Fruit fly (Drosophila melanogaster) whole organism, prepupa: ENCODE results near the gene CG33253.

ENCODE experiments used
- Blimp-1 ChIP-seq: fragments of 200-800 bp; sonication (Bioruptor generic); optimal IDR thresholded peaks from 3 replicates; lab custom pipeline; 2017; ENCODE audit warnings: missing biosample characterization, missing genetic modification characterization, mild to moderate bottlenecking, moderate library complexity, missing genetic modification reagents
- CG10631 ChIP-seq: fragments of 200-800 bp; sonication (Bioruptor generic); optimal IDR thresholded peaks from 2 replicates; lab custom pipeline; 2016; ENCODE audit warnings: missing biosample characterization, missing genetic modification characterization
- CG10669 ChIP-seq: fragments of 200-800 bp; sonication (Bioruptor generic); optimal IDR thresholded peaks from 3 replicates; lab custom pipeline; 2018; ENCODE audit warnings: missing biosample characterization, mild to moderate bottlenecking, missing genetic modification characterization, moderate library complexity
- CG11902 ChIP-seq: fragments of 200-800 bp; sonication (Bioruptor generic); optimal IDR thresholded peaks from 3 replicates; lab custom pipeline; 2016; ENCODE audit warnings: missing biosample characterization, missing genetic modification characterization
- CG15336 ChIP-seq: fragments of 200-800 bp; sonication (Bioruptor generic); IDR thresholded peaks from 2 replicates; pipeline ENCODE4 v1.3.6; 2022; ENCODE audit warnings: missing biosample characterization, missing genetic modification characterization
- CG1621 ChIP-seq: fragments of 200-800 bp; sonication (Bioruptor generic); optimal IDR thresholded peaks from 3 replicates; lab custom pipeline; 2018; ENCODE audit warnings: missing biosample characterization, mild to moderate bottlenecking, missing genetic modification characterization
- CG16779 ChIP-seq: fragments of 200-800 bp; sonication (Bioruptor generic); optimal IDR thresholded peaks from 3 replicates; lab custom pipeline; 2017; ENCODE audit warnings: missing biosample characterization, mild to moderate bottlenecking, missing genetic modification characterization
- CG32006 ChIP-seq: fragments of 200-800 bp; sonication (Bioruptor generic); optimal IDR thresholded peaks from 3 replicates; lab custom pipeline; 2017; ENCODE audit warnings: missing biosample characterization, mild to moderate bottlenecking, missing genetic modification characterization
- CG34406 ChIP-seq: fragments of 200-800 bp; sonication (Bioruptor generic); optimal IDR thresholded peaks from 3 replicates; lab custom pipeline; 2016; ENCODE audit warnings: missing biosample characterization, missing genetic modification characterization
- CG3919 ChIP-seq: fragments of 200-800 bp; sonication (Bioruptor generic); optimal IDR thresholded peaks from 3 replicates; lab custom pipeline; 2016; ENCODE audit warnings: missing biosample characterization, missing genetic modification characterization
- CG4318 ChIP-seq: fragments of 200-800 bp; sonication (Bioruptor generic); optimal IDR thresholded peaks from 3 replicates; lab custom pipeline; 2017; ENCODE audit warnings: missing biosample characterization, mild to moderate bottlenecking, missing genetic modification characterization
- CG6163 ChIP-seq: fragments of 200-800 bp; sonication (Bioruptor generic); IDR thresholded peaks from 3 replicates; pipeline ENCODE4 v1.3.6; 2022; ENCODE audit warnings: missing biosample characterization, missing genetic modification characterization
- CG6276 ChIP-seq: fragments of 200-800 bp; sonication (Bioruptor generic); optimal IDR thresholded peaks from 2 replicates; lab custom pipeline; 2017; ENCODE audit warnings: missing biosample characterization, mild to moderate bottlenecking, missing genetic modification characterization
- CG6854 ChIP-seq: fragments of 200-800 bp; sonication (Bioruptor generic); optimal IDR thresholded peaks from 2 replicates; lab custom pipeline; 2017; ENCODE audit warnings: missing biosample characterization, mild to moderate bottlenecking, missing genetic modification characterization
- CG7368 ChIP-seq: fragments of 200-800 bp; sonication (Bioruptor generic); optimal IDR thresholded peaks from 3 replicates; lab custom pipeline; 2016; ENCODE audit warnings: missing biosample characterization, missing genetic modification characterization
- CG8119 ChIP-seq: fragments of 200-800 bp; sonication (Bioruptor generic); IDR thresholded peaks from 3 replicates; pipeline ENCODE4 v1.3.6; 2022; ENCODE audit warnings: missing biosample characterization, missing genetic modification characterization
- CG8632 ChIP-seq: fragments of 200-800 bp; sonication (Bioruptor generic); optimal IDR thresholded peaks from 3 replicates; lab custom pipeline; 2016; ENCODE audit warnings: missing biosample characterization, missing genetic modification characterization
- CG9139 ChIP-seq: fragments of 200-800 bp; sonication (Bioruptor generic); optimal IDR thresholded peaks from 3 replicates; lab custom pipeline; 2017; ENCODE audit warnings: missing biosample characterization, mild to moderate bottlenecking, missing genetic modification characterization
- Eip75B ChIP-seq: fragments of 200-800 bp; sonication (Bioruptor generic); optimal IDR thresholded peaks from 3 replicates; lab custom pipeline; 2016; ENCODE audit warnings: missing biosample characterization, missing genetic modification characterization
- Eip78C ChIP-seq: fragments of 200-800 bp; sonication (Bioruptor generic); peaks from one replicate; lab custom pipeline; 2016; ENCODE audit warnings: missing biosample characterization, missing genetic modification characterization
- Ets96B ChIP-seq: fragments of 200-800 bp; optimal IDR thresholded peaks from 2 replicates; lab custom pipeline; 2019; ENCODE audit warnings: missing biosample characterization, mild to moderate bottlenecking, missing genetic modification characterization, moderate library complexity
- Gug ChIP-seq: fragments of 200-800 bp; sonication (Bioruptor generic); IDR thresholded peaks from 2 replicates; pipeline ENCODE4 v1.3.6; 2022; ENCODE audit warnings: missing biosample characterization, missing genetic modification characterization
- Hr38 ChIP-seq: sonication (Bioruptor generic); optimal IDR thresholded peaks from 2 replicates; lab custom pipeline; 2016; ENCODE audit warnings: missing biosample characterization, missing genetic modification characterization
- Hr39 ChIP-seq: fragments of 200-800 bp; sonication (Bioruptor generic); optimal IDR thresholded peaks from 2 replicates; lab custom pipeline; 2016; ENCODE audit warnings: missing biosample characterization, missing genetic modification characterization
- Lpt ChIP-seq: fragments of 200-800 bp; sonication (Bioruptor generic); optimal IDR thresholded peaks from 3 replicates; lab custom pipeline; 2016; ENCODE audit warnings: missing biosample characterization, missing genetic modification characterization
- Met ChIP-seq: fragments of 200-800 bp; sonication (Bioruptor generic); optimal IDR thresholded peaks from 3 replicates; lab custom pipeline; 2016; ENCODE audit warnings: missing biosample characterization, missing genetic modification characterization
- Smox ChIP-seq: fragments of 200-800 bp; sonication (Bioruptor generic); optimal IDR thresholded peaks from 3 replicates; lab custom pipeline; 2016; ENCODE audit warnings: missing biosample characterization, missing genetic modification characterization
- Sox102F ChIP-seq: fragments of 200-800 bp; sonication (Bioruptor generic); optimal IDR thresholded peaks from 2 replicates; lab custom pipeline; 2016; ENCODE audit warnings: missing biosample characterization, mild to moderate bottlenecking, missing genetic modification characterization
- Sox15 ChIP-seq: fragments of 200-800 bp; sonication (Bioruptor generic); optimal IDR thresholded peaks from 3 replicates; lab custom pipeline; 2016; ENCODE audit warnings: missing biosample characterization, missing genetic modification characterization
- acj6 ChIP-seq: fragments of 200-800 bp; sonication (Bioruptor generic); optimal IDR thresholded peaks from 3 replicates; lab custom pipeline; 2016; ENCODE audit warnings: missing biosample characterization, missing genetic modification characterization
- cyc ChIP-seq: fragments of 200-800 bp; sonication (Bioruptor generic); optimal IDR thresholded peaks from 3 replicates; lab custom pipeline; 2016; ENCODE audit warnings: missing biosample characterization, missing genetic modification characterization
- dac ChIP-seq: fragments of 200-800 bp; sonication (Bioruptor generic); optimal IDR thresholded peaks from 2 replicates; lab custom pipeline; 2017; ENCODE audit warnings: missing biosample characterization, mild to moderate bottlenecking, missing genetic modification characterization
- dsx ChIP-seq: fragments of 200-800 bp; optimal IDR thresholded peaks from 3 replicates; lab custom pipeline; 2019; ENCODE audit warnings: missing biosample characterization, mild to moderate bottlenecking, missing genetic modification characterization, moderate library complexity; ENCODE audit not compliant: poor library complexity, severe bottlenecking
- eg ChIP-seq: fragments of 200-800 bp; sonication (Bioruptor generic); IDR thresholded peaks from 3 replicates; pipeline ENCODE4 v1.3.6; 2022; ENCODE audit warnings: missing biosample characterization, missing genetic modification characterization
- fd59A ChIP-seq: fragments of 200-800 bp; sonication (Bioruptor generic); optimal IDR thresholded peaks from 2 replicates; lab custom pipeline; 2017; ENCODE audit warnings: missing biosample characterization, mild to moderate bottlenecking, missing genetic modification characterization, missing genetic modification reagents
- fd85E ChIP-seq: fragments of 200-800 bp; sonication (Bioruptor generic); optimal IDR thresholded peaks from 3 replicates; lab custom pipeline; 2016; ENCODE audit warnings: missing biosample characterization, missing genetic modification characterization
- fkh ChIP-seq: fragments of 200-800 bp; sonication (Bioruptor generic); optimal IDR thresholded peaks from 3 replicates; lab custom pipeline; 2017; ENCODE audit warnings: missing biosample characterization, mild to moderate bottlenecking, missing genetic modification characterization, moderate library complexity
- net ChIP-seq: fragments of 200-800 bp; sonication (Bioruptor generic); optimal IDR thresholded peaks from 3 replicates; lab custom pipeline; 2016; ENCODE audit warnings: missing biosample characterization, missing genetic modification characterization
- salr ChIP-seq, 2 experiments: fragments of 200-800 bp; sonication (Bioruptor generic); optimal IDR thresholded peaks; 3 replicates each; lab custom pipeline; 2016 to 2018; ENCODE audit warnings: missing biosample characterization in 2 of 2, missing genetic modification characterization in 2 of 2, mild to moderate bottlenecking in 1 of 2
- ss ChIP-seq, 2 experiments: fragments of 200-800 bp; sonication (Bioruptor generic); optimal IDR thresholded peaks; 2 replicates in 1 of 2; 3 replicates in 1 of 2; lab custom pipeline; 2017 to 2018; ENCODE audit warnings: mild to moderate bottlenecking in 2 of 2, missing biosample characterization in 2 of 2, missing genetic modification characterization in 2 of 2, moderate library complexity in 1 of 2
- svp ChIP-seq: fragments of 200-800 bp; sonication (Bioruptor generic); peaks from one replicate; lab custom pipeline; 2016; ENCODE audit warnings: missing biosample characterization, missing genetic modification characterization
- topi ChIP-seq: fragments of 200-800 bp; sonication (Bioruptor generic); optimal IDR thresholded peaks from 3 replicates; lab custom pipeline; 2016; ENCODE audit warnings: missing biosample characterization, missing genetic modification characterization
- vri ChIP-seq: fragments of 200-800 bp; sonication (Bioruptor generic); optimal IDR thresholded peaks from 3 replicates; lab custom pipeline; 2016; ENCODE audit warnings: missing biosample characterization, mild to moderate bottlenecking, missing genetic modification characterization

CG33253 gene

dm6 chrX:19220415-19220814 is 37.2 kb downstream of the CG33253 start, which contains the start of gene CG7884:
TSS of gene CG7884 (plus strand) at chrX:19220622.
- no peak for TF ChIP-seq Ets96B (tag; lab: Kevin White, UChicago)
- peak; percentile 21 for TF ChIP-seq Eip78C (GFP tag; lab: Kevin White, UChicago)
- peak; percentile 48; the same call in 1 of the 3 replicates for TF ChIP-seq CG8119 (GFP tag; lab: Robert Waterston, UW)
- no peak for TF ChIP-seq acj6 (GFP tag; lab: Kevin White, UChicago)
- TF ChIP-seq eg = peak; percentile 24; the same call in 1 of the 3 replicates
- TF ChIP-seq CG3919 (GFP tag; lab: Kevin White, UChicago) = peak; percentile 7
- peak; percentile 59 for TF ChIP-seq CG6854 (GFP tag; lab: Kevin White, UChicago)
- TF ChIP-seq CG6163 = peak; percentile 51; the same call in 1 of the 3 replicates
- peak; percentile 41; the same call in 1 of the 2 replicates for TF ChIP-seq CG15336 (GFP tag; lab: Robert Waterston, UW)
- peak; percentile 20 for TF ChIP-seq Met (GFP tag; lab: Kevin White, UChicago)
- no peak for TF ChIP-seq CG7368 (GFP tag; lab: Kevin White, UChicago)
- no peak for TF ChIP-seq CG8632
- TF ChIP-seq dac (GFP tag; lab: Kevin White, UChicago) = no peak
- TF ChIP-seq Sox15 (GFP tag; lab: Kevin White, UChicago) = no peak
- no peak for TF ChIP-seq fd59A
- peak; percentile 67 for TF ChIP-seq CG1621
- no peak for TF ChIP-seq svp (GFP tag; lab: Kevin White, UChicago)
- TF ChIP-seq Eip75B (GFP tag; lab: Kevin White, UChicago) = no peak
- TF ChIP-seq salr (GFP tag; optimal IDR thresholded peaks at IDR 0.05; lab: Kevin White, UChicago) = no peak
- peak; percentile 48 for TF ChIP-seq dsx (GFP tag; lab: Kevin White, UChicago)
- TF ChIP-seq Smox (GFP tag; lab: Kevin White, UChicago) = no peak
- no peak for TF ChIP-seq CG6276 (GFP tag; lab: Kevin White, UChicago)
- TF ChIP-seq CG34406 (GFP tag; lab: Kevin White, UChicago) = no peak
- no peak for TF ChIP-seq fkh (GFP tag; lab: Kevin White, UChicago)
- TF ChIP-seq topi (GFP tag; lab: Kevin White, UChicago) = no peak
- TF ChIP-seq ss (GFP tag; optimal IDR thresholded peaks at IDR 0.05; lab: Kevin White, UChicago) = peak; percentile 14 to 46
- TF ChIP-seq Gug = no peak
- no peak for TF ChIP-seq CG16779
- peak; percentile 34 for TF ChIP-seq Sox102F (GFP tag; lab: Kevin White, UChicago)
- no peak for TF ChIP-seq fd85E (GFP tag; lab: Kevin White, UChicago)
- peak; percentile 31 for TF ChIP-seq CG9139 (GFP tag; lab: Kevin White, UChicago)
- no peak for TF ChIP-seq Hr38
- TF ChIP-seq cyc = no peak
- no peak for TF ChIP-seq CG4318 (GFP tag; lab: Kevin White, UChicago)
- TF ChIP-seq CG10669 (GFP tag; lab: Kevin White, UChicago) = no peak
- TF ChIP-seq vri = no peak
- peak; percentile 12 for TF ChIP-seq net (GFP tag; lab: Kevin White, UChicago)
- TF ChIP-seq CG32006 (GFP tag; lab: Kevin White, UChicago) = no peak
- no peak for TF ChIP-seq Hr39 (GFP tag; lab: Kevin White, UChicago)
- no peak for TF ChIP-seq Blimp-1
- no peak for TF ChIP-seq CG10631
- TF ChIP-seq Lpt (GFP tag; lab: Kevin White, UChicago) = no peak
- no peak for TF ChIP-seq CG11902
